Worm (Caenorhabditis elegans) whole organism, L3 larva: Measurements from ENCODE around the gene F41E6.15.

Source experiments
- ceh-28 ChIP-seq: fragments of 150-350 bp; optimal IDR thresholded peaks from 2 replicates; lab custom pipeline; 2014; ENCODE audit warnings: missing biosample characterization, missing genetic modification reagents, missing genetic modification characterization
- egl-27 ChIP-seq: sonication (generic microtip); optimal IDR thresholded peaks from 4 replicates; lab custom pipeline; 2017; ENCODE audit warnings: missing biosample characterization, missing genetic modification reagents, missing genetic modification characterization
- elt-1 ChIP-seq: fragments of 150-350 bp; optimal IDR thresholded peaks from 2 replicates; lab custom pipeline; 2014; ENCODE audit warnings: missing biosample characterization, missing genetic modification characterization
- elt-2 ChIP-seq: sonication (generic microtip); optimal IDR thresholded peaks from 2 replicates; lab custom pipeline; 2016; ENCODE audit warnings: missing genetic modification reagents, mild to moderate bottlenecking, missing genetic modification characterization, missing compliant biosample characterization
- eor-1 ChIP-seq, 2 experiments: fragments of 150-350 bp; optimal IDR thresholded peaks; 2 replicates each; lab custom pipeline; 2014 to 2018; ENCODE audit warnings: missing biosample characterization in 2 of 2, missing genetic modification characterization in 2 of 2
- nhr-237 ChIP-seq: fragments of 150-350 bp; optimal IDR thresholded peaks from 2 replicates; lab custom pipeline; 2014; ENCODE audit warnings: missing biosample characterization, missing genetic modification characterization
- nhr-77 ChIP-seq: fragments of 150-350 bp; optimal IDR thresholded peaks from 2 replicates; lab custom pipeline; 2014; ENCODE audit warnings: missing biosample characterization, missing genetic modification characterization
- pqm-1 ChIP-seq: fragments of 150-350 bp; optimal IDR thresholded peaks from 2 replicates; lab custom pipeline; 2017; ENCODE audit warnings: missing biosample characterization, missing genetic modification characterization, inconsistent platforms
- snpc-4 ChIP-seq: fragments of 150-350 bp; optimal IDR thresholded peaks from 2 replicates; lab custom pipeline; 2014; ENCODE audit warnings: missing biosample characterization, missing genetic modification characterization
- unc-62 ChIP-seq: fragments of 150-350 bp; sonication (generic microtip); optimal IDR thresholded peaks from 4 replicates; lab custom pipeline; 2014; ENCODE audit warnings: missing biosample characterization, missing genetic modification reagents, missing genetic modification characterization
- ztf-4 ChIP-seq: fragments of 150-350 bp; optimal IDR thresholded peaks from 2 replicates; lab custom pipeline; 2014; ENCODE audit warnings: missing biosample characterization, missing genetic modification characterization

ce11 chrV:8608483-8608882 lies 5.9 kb upstream of the F41E6.15 start:
- TF ChIP-seq ceh-28 (tag; lab: Kevin White, UChicago) (no peak), nhr-77 (tag; lab: Kevin White, UChicago) (no peak), elt-1 (tag; lab: Kevin White, UChicago) (no peak), snpc-4 (tag; lab: Kevin White, UChicago) (no peak), elt-2 (tag; lab: Kevin White, UChicago) (no peak), eor-1 (tag; optimal IDR thresholded peaks at IDR 0.05; lab: Kevin White, UChicago) (no peak), unc-62 (GFP tag; lab: Kevin White, UChicago) (no peak), egl-27 (tag; lab: Kevin White, UChicago) (no peak), ztf-4 (tag; lab: Kevin White, UChicago) (no peak), nhr-237 (tag; lab: Kevin White, UChicago) (no peak), pqm-1 (no peak)
